Worm (Caenorhabditis elegans): ENCODE measurements around the gene mrpl-46.
"Not testable (repeated sequence)": the region's sequence is repeated elsewhere in the genome, so short reads cannot be mapped to it uniquely, and the experiment has no call there.

DNA sequence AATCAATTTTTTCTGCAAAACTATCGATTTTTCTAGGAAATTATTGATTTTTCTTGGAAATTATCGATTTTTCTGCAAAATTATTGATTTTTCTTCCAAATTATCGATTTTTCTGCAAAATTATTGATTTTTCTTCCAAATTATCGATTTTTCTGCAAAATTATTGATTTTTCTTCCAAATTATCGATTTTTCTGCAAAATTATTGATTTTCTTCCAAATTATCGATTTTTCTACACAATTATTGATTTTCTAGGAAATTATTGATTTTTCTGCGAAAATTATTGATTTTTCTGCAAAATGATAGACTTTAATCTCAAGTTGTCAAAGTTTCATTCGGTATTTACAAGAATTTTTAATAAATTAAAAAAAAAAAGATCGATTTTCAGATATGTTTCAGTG lies 48.3 kb downstream of the mrpl-46 start:
- not testable (repeated sequence) for TF ChIP-seq lin-13 (GFP tag; optimal IDR thresholded peaks at IDR 0.05); aly-2 (tag; optimal IDR thresholded peaks at IDR 0.05); lsy-2 (tag; optimal IDR thresholded peaks at IDR 0.05)

Data from whole organism, L4 larva.